Worm (Caenorhabditis elegans) whole organism, L1 larva: Measurements from ENCODE around the gene C29E4.10.
A peak's percentile ranks its signal among the peaks of the same experiment; 100 is the strongest.

Source experiments
- C04F5.9 ChIP-seq: sonication (generic microtip); optimal IDR thresholded peaks from 2 replicates; lab custom pipeline; 2016; ENCODE audit warnings: missing genetic modification characterization, missing compliant biosample characterization
- C34B4.2 ChIP-seq: sonication (generic microtip); optimal IDR thresholded peaks from 2 replicates; lab custom pipeline; 2017; ENCODE audit warnings: mild to moderate bottlenecking, missing genetic modification characterization, missing compliant biosample characterization
- Y116A8C.19 ChIP-seq: sonication (generic microtip); optimal IDR thresholded peaks from 2 replicates; lab custom pipeline; 2016; ENCODE audit warnings: missing compliant biosample characterization, missing genetic modification characterization, borderline replicate concordance
- aha-1 ChIP-seq: fragments of 150-350 bp; optimal IDR thresholded peaks from 2 replicates; lab custom pipeline; 2014; ENCODE audit warnings: missing biosample characterization, missing genetic modification characterization
- aly-2 ChIP-seq: fragments of 150-350 bp; optimal IDR thresholded peaks from 2 replicates; lab custom pipeline; 2014; ENCODE audit warnings: missing biosample characterization, missing genetic modification characterization
- blmp-1 ChIP-seq: fragments of 150-350 bp; optimal IDR thresholded peaks from 2 replicates; lab custom pipeline; 2014; ENCODE audit warnings: missing biosample characterization, missing genetic modification characterization
- ceh-63 ChIP-seq: fragments of 200-800 bp; sonication (Bioruptor generic); optimal IDR thresholded peaks from 2 replicates; lab custom pipeline; 2018; ENCODE audit warnings: mild to moderate bottlenecking, missing genetic modification characterization, missing compliant biosample characterization
- ceh-8 ChIP-seq: fragments of 200-800 bp; sonication (Bioruptor generic); optimal IDR thresholded peaks from 2 replicates; lab custom pipeline; 2018; ENCODE audit warnings: mild to moderate bottlenecking, missing genetic modification characterization, moderate library complexity, missing compliant biosample characterization
- ceh-88 ChIP-seq: fragments of 200-800 bp; sonication (Bioruptor generic); IDR thresholded peaks from 2 replicates; pipeline ENCODE4 v1.3.6; 2022; ENCODE audit warnings: missing genetic modification characterization, missing compliant biosample characterization
- dsc-1 ChIP-seq: sonication (generic microtip); optimal IDR thresholded peaks from 2 replicates; lab custom pipeline; 2016; ENCODE audit warnings: mild to moderate bottlenecking, missing genetic modification characterization, missing compliant biosample characterization
- ets-5 ChIP-seq: fragments of 200-800 bp; sonication (Bioruptor generic); IDR thresholded peaks from 2 replicates; pipeline ENCODE4 v1.3.6; 2022; ENCODE audit warnings: missing genetic modification characterization, missing compliant biosample characterization
- fkh-10 ChIP-seq: sonication (generic microtip); optimal IDR thresholded peaks from 2 replicates; lab custom pipeline; 2017; ENCODE audit warnings: missing biosample characterization, missing genetic modification reagents, missing genetic modification characterization
- fkh-8 ChIP-seq: sonication (generic microtip); optimal IDR thresholded peaks from 2 replicates; lab custom pipeline; 2016; ENCODE audit warnings: mild to moderate bottlenecking, missing genetic modification characterization, missing compliant biosample characterization
- grh-1 ChIP-seq: fragments of 200-800 bp; sonication (Bioruptor generic); IDR thresholded peaks from 2 replicates; pipeline ENCODE4 v1.3.6; 2022; ENCODE audit warnings: missing genetic modification reagents, missing genetic modification characterization, missing compliant biosample characterization
- hlh-4 ChIP-seq: sonication (generic microtip); optimal IDR thresholded peaks from 2 replicates; lab custom pipeline; 2016; ENCODE audit warnings: mild to moderate bottlenecking, missing genetic modification characterization, missing compliant biosample characterization
- irx-1 ChIP-seq: sonication (generic microtip); optimal IDR thresholded peaks from 2 replicates; lab custom pipeline; 2016; ENCODE audit warnings: missing genetic modification characterization, missing compliant biosample characterization
- isw-1 ChIP-seq: fragments of 200-800 bp; sonication (Bioruptor generic); IDR thresholded peaks from 2 replicates; pipeline ENCODE4 v1.3.6; 2022; ENCODE audit warnings: missing genetic modification characterization, missing compliant biosample characterization
- lin-13 ChIP-seq: fragments of 150-350 bp; optimal IDR thresholded peaks from 2 replicates; lab custom pipeline; 2014; ENCODE audit warnings: missing biosample characterization, missing genetic modification reagents, missing genetic modification characterization
- lin-15B ChIP-seq: fragments of 150-350 bp; sonication (generic microtip); optimal IDR thresholded peaks from 3 replicates; lab custom pipeline; 2014; ENCODE audit warnings: missing biosample characterization, missing genetic modification characterization
- lin-35 ChIP-seq, 2 experiments: fragments of 150-350 bp; optimal IDR thresholded peaks; 2 replicates each; lab custom pipeline; 2014; ENCODE audit warnings: missing biosample characterization in 2 of 2, missing genetic modification characterization in 2 of 2, missing genetic modification reagents in 2 of 2
- lir-3 ChIP-seq: sonication (generic microtip); optimal IDR thresholded peaks from 2 replicates; lab custom pipeline; 2016; ENCODE audit warnings: mild to moderate bottlenecking, missing genetic modification characterization, moderate library complexity, missing compliant biosample characterization; ENCODE audit not compliant: poor library complexity
- lsy-2 ChIP-seq, 2 experiments: fragments of 150-350 bp; optimal IDR thresholded peaks; 2 replicates each; lab custom pipeline; 2014; ENCODE audit warnings: missing biosample characterization in 2 of 2, missing genetic modification characterization in 2 of 2
- mab-9 ChIP-seq: fragments of 200-800 bp; sonication (Bioruptor generic); IDR thresholded peaks from 2 replicates; pipeline ENCODE4 v1.3.6; 2022; ENCODE audit warnings: missing genetic modification reagents, missing genetic modification characterization, missing compliant biosample characterization
- mdl-1 ChIP-seq, 2 experiments: fragments of 150-350 bp; optimal IDR thresholded peaks; 2 replicates each; lab custom pipeline; 2014 to 2017; ENCODE audit warnings: missing biosample characterization in 2 of 2, missing genetic modification characterization in 2 of 2, inconsistent platforms in 1 of 2
- nhr-11 ChIP-seq: fragments of 150-350 bp; optimal IDR thresholded peaks from 2 replicates; lab custom pipeline; 2014; ENCODE audit warnings: missing biosample characterization, missing genetic modification characterization
- nhr-12 ChIP-seq: sonication (generic microtip); optimal IDR thresholded peaks from 2 replicates; lab custom pipeline; 2017; ENCODE audit warnings: missing biosample characterization, missing genetic modification characterization
- nhr-19 ChIP-seq: fragments of 200-800 bp; sonication (Bioruptor generic); conservative IDR thresholded peaks from 2 replicates; pipeline ENCODE4 v1.3.6; 2022; ENCODE audit warnings: missing genetic modification characterization, missing compliant biosample characterization
- nhr-20 ChIP-seq: sonication (generic microtip); optimal IDR thresholded peaks from 2 replicates; lab custom pipeline; 2016; ENCODE audit warnings: mild to moderate bottlenecking, missing genetic modification characterization, missing compliant biosample characterization
- nhr-47 ChIP-seq: sonication (generic microtip); optimal IDR thresholded peaks from 2 replicates; lab custom pipeline; 2016; ENCODE audit warnings: mild to moderate bottlenecking, missing genetic modification characterization, moderate library complexity, missing compliant biosample characterization
- nhr-71 ChIP-seq: sonication (generic microtip); optimal IDR thresholded peaks from 2 replicates; lab custom pipeline; 2016; ENCODE audit warnings: mild to moderate bottlenecking, missing genetic modification characterization, moderate library complexity, missing compliant biosample characterization
- nhr-76 ChIP-seq: sonication (generic microtip); optimal IDR thresholded peaks from 2 replicates; lab custom pipeline; 2017; ENCODE audit warnings: missing biosample characterization, missing genetic modification characterization
- nhr-85 ChIP-seq: sonication (generic microtip); peaks from one replicate; lab custom pipeline; 2016; ENCODE audit warnings: missing genetic modification characterization, inconsistent platforms, missing compliant biosample characterization
- nhr-90 ChIP-seq: sonication (generic microtip); optimal IDR thresholded peaks from 2 replicates; lab custom pipeline; 2016; ENCODE audit warnings: mild to moderate bottlenecking, missing genetic modification characterization, missing compliant biosample characterization; ENCODE audit not compliant: poor library complexity
- rnt-1 ChIP-seq: sonication (generic microtip); optimal IDR thresholded peaks from 2 replicates; lab custom pipeline; 2016; ENCODE audit warnings: mild to moderate bottlenecking, missing genetic modification characterization, moderate library complexity, missing compliant biosample characterization
- sox-4 ChIP-seq: sonication (generic microtip); optimal IDR thresholded peaks from 2 replicates; lab custom pipeline; 2016; ENCODE audit warnings: missing genetic modification characterization, missing compliant biosample characterization
- swsn-7 ChIP-seq: sonication (generic microtip); optimal IDR thresholded peaks from 2 replicates; lab custom pipeline; 2016; ENCODE audit warnings: missing genetic modification characterization, missing compliant biosample characterization
- tbx-2 ChIP-seq: sonication (generic microtip); optimal IDR thresholded peaks from 2 replicates; lab custom pipeline; 2016; ENCODE audit warnings: missing genetic modification characterization, missing compliant biosample characterization
- unc-30 ChIP-seq: sonication (generic microtip); optimal IDR thresholded peaks from 2 replicates; lab custom pipeline; 2017; ENCODE audit warnings: missing biosample characterization, missing genetic modification characterization
- unc-62 ChIP-seq: fragments of 150-350 bp; optimal IDR thresholded peaks from 2 replicates; lab custom pipeline; 2014; ENCODE audit warnings: missing biosample characterization, missing genetic modification reagents, missing genetic modification characterization
- unc-98 ChIP-seq: fragments of 200-800 bp; sonication (Bioruptor generic); IDR thresholded peaks from 2 replicates; pipeline ENCODE4 v1.3.6; 2022; ENCODE audit warnings: missing genetic modification characterization, missing compliant biosample characterization
- ztf-11 ChIP-seq, 2 experiments: sonication (generic microtip); optimal IDR thresholded peaks; 2 replicates each; lab custom pipeline; 2016 to 2017; ENCODE audit warnings: missing genetic modification characterization in 2 of 2, missing biosample characterization in 1 of 2, missing compliant biosample characterization in 1 of 2
- ztf-4 ChIP-seq: fragments of 150-350 bp; optimal IDR thresholded peaks from 2 replicates; lab custom pipeline; 2014; ENCODE audit warnings: missing biosample characterization, missing genetic modification characterization

Gene C29E4.10

DNA sequence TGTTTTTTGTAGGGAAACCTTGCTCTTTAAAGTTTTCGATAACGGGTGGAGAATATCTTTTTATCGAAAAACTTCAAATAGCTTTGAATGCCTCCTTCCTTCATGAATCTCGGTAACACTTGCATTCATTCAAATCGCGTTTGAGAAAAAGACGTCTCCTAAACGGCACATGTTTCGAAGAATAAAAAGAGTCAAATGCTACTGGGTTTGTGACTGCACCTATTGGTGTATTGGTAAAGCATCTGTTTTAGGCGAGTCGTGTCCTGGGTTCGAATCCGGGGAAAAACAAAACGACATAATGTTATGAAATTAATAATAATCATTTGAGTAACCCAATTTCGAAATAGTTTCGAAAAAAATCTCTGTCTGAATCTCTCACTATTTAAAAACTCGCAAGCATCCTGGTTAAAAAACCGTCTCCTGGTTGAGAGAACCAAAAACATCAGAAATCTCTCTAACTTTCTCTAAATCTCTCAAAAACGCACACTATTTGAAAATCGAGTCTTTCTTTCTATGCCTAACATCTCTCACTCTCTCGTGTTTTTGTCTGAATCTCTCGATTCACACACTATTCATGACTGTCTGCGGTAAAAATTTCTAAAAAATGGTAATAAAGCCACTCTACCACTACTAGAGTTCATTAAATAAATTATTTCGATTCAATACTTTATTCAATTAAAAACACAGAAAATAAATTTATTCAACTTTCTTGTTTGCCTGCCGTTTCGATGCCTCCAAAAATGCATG lies 28.5 kb downstream of the C29E4.10 start:
- TF ChIP-seq nhr-19, result 0 out of 2 replicates have a peak, but pooled peaks have one; percentile 18
- peak; percentile 35 for TF ChIP-seq dsc-1 (tag; lab: Kevin White, UChicago)

DNA sequence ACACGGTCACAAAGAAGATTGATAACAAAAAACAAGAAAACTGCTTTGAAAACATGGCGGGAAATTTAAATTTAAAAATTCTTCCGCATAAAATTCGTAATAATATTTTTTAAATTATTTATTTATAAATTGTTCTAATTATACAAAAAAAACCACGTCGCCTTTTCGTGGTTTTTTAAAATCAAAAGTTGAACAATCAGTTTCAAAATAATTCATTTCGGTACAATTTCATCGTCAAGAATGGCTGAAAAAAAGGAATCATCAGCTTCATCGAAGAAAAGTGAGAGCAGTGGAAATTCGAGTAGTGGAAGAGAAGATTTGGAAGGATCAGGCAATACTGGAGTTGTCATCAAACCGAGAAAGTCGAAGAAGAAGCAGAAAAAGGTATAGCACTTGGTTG lies 31.5 kb downstream of the C29E4.10 start, which contains the start of the genes F54H12.8 and F54H12.7:
F54H12.8 (minus strand) TSS at position 101 of the 400 bp plus-strand sequence.
F54H12.7 (plus strand) TSS at position 229 of the 400 bp plus-strand sequence.
- no peak for TF ChIP-seq unc-30 (tag; lab: Kevin White, UChicago)

DNA sequence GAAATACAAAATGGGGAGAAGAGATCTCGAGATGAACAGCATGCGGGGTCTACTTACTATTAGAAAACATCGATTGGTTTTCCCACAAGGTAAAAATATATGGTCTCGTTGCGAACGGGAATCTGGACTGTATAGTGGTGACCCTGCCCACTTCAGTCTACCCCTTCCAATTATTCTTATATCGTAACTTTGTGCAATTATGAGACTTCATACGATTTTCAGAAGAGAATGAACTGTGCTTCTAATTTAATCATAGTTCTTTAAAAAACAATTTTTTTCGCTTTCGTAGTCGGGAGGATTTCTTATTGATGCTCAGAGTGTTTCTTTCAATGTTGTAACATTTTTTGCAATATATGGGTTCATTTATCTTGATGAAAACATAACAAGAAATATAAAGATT lies 34.4 kb downstream of the C29E4.10 start, which contains the start of gene F54H12.5:
F54H12.5 (minus strand) TSS at position 101 of the 400 bp plus-strand sequence.
- TF ChIP-seq nhr-71 (tag; lab: Kevin White, UChicago) (peak; percentile 5), lsy-2 (tag; optimal IDR thresholded peaks at IDR 0.05; lab: Kevin White, UChicago) (peak in 1 of 2 experiments; percentile 29), nhr-76 (tag; lab: Kevin White, UChicago) (no peak), grh-1 (no peak), ceh-63 (GFP tag; lab: Kevin White, UChicago) (no peak), fkh-10 (GFP tag; lab: Kevin White, UChicago) (no peak)

ce11 chrIII:7972687-7973086 lies 35.0 kb downstream of the C29E4.10 start:
- TF ChIP-seq lin-35 (GFP tag; optimal IDR thresholded peaks at IDR 0.05; lab: Kevin White, UChicago) (no peak), nhr-20 (tag; lab: Kevin White, UChicago) (no peak), lir-3 (no peak), isw-1 (GFP tag; lab: Robert Waterston, UW) (no peak), sox-4 (tag; lab: Kevin White, UChicago) (no peak), dsc-1 (tag; lab: Kevin White, UChicago) (no peak), nhr-11 (tag; lab: Kevin White, UChicago) (no peak), mdl-1 (tag; optimal IDR thresholded peaks at IDR 0.05; lab: Kevin White, UChicago) (no peak), blmp-1 (tag; lab: Kevin White, UChicago) (no peak), fkh-8 (tag; lab: Kevin White, UChicago) (no peak), ztf-11 (tag; optimal IDR thresholded peaks at IDR 0.05; lab: Kevin White, UChicago) (no peak)

ce11 chrIII:7973201-7973767 lies 35.6 kb downstream of the C29E4.10 start, which contains the start of the genes eef-1B.1 and aco-2:
Gene eef-1B.1 (minus strand): TSS chrIII:7973386.
Gene aco-2 (plus strand): TSS chrIII:7973717.
- TF ChIP-seq mab-9 (GFP tag; lab: Robert Waterston, UW) (peak; percentile 90), nhr-85 (tag; lab: Kevin White, UChicago) (peak; percentile 97), aly-2 (peak; percentile 38), ceh-88 (GFP tag; lab: Robert Waterston, UW) (peak; percentile 62), ztf-4 (tag; lab: Kevin White, UChicago) (peak; percentile 89), ztf-11 (tag; optimal IDR thresholded peaks at IDR 0.05; lab: Kevin White, UChicago) (peak in 1 of 2 experiments; percentile 70), unc-98 (no peak), nhr-90 (tag; lab: Kevin White, UChicago) (peak; percentile 95), C04F5.9 (peak; percentile 69), lin-35 (GFP tag; optimal IDR thresholded peaks at IDR 0.05; lab: Kevin White, UChicago) (peak; percentile 94 to 95), rnt-1 (peak; percentile 95), lin-13 (GFP tag; lab: Kevin White, UChicago) (peak; percentile 96), mdl-1 (tag; optimal IDR thresholded peaks at IDR 0.05; lab: Kevin White, UChicago) (peak in 1 of 2 experiments; percentile 93), aha-1 (peak; percentile 62), swsn-7 (tag; lab: Kevin White, UChicago) (peak; percentile 95), nhr-12 (tag; lab: Kevin White, UChicago) (no peak), ceh-8 (GFP tag; lab: Kevin White, UChicago) (peak; percentile 64), tbx-2 (tag; lab: Kevin White, UChicago) (peak; percentile 95), lin-15B (tag; lab: Kevin White, UChicago) (peak; percentile 84), C34B4.2 (no peak), irx-1 (peak; percentile 78), dsc-1 (tag; lab: Kevin White, UChicago) (peak; percentile 98), ets-5 (GFP tag; lab: Robert Waterston, UW) (no peak), nhr-47 (tag; lab: Kevin White, UChicago) (peak; percentile 96), fkh-8 (tag; lab: Kevin White, UChicago) (peak; percentile 89), unc-62 (GFP tag; lab: Kevin White, UChicago) (no peak), hlh-4 (tag; lab: Kevin White, UChicago) (no peak), Y116A8C.19 (no peak)
